Fruit fly (Drosophila melanogaster): Measurements from ENCODE around the gene hep.

Gene hep

DNA sequence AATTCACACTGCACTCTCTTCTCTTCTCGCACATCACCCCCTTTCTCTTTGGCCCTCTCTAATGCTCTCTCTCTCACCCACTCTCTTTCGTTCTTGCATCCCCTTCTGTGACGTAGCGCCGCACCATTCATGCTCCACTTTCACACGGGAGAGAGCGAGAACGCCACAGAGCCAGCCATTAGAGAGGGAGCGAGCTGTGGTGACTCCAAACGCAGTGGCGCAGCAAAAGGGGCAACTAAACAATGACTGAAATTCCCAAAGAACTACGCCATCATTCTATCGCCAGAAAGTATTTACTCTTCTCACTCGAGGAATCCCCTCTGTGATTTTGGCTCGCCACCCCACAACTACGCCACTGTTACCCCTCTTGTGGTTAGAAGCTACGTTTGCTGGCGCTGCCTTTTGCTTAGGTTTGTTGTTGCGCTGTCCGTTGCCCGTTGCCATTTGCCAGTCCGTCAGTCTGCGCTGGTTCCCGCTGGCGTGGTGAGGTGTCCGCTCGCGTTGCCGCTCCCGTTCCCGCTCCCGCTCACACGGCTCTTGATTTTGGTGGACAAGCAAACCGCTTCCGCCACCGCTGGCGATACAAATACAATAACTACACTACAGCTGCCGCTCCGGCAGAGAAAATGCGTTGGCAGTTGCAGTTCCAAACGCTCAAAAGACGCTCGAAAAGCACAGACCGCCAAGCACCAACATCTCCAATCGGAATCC lies 41.0 kb upstream of the hep start (continued):
- TF ChIP-seq hb (GFP tag; IDR thresholded peaks at IDR 0.05; ENCODE audit: partially characterized antibody) (0 out of 3 replicates have a peak, but pooled peaks have one; percentile 50), NC2β (GFP tag; optimal IDR thresholded peaks at IDR 0.05) (peak; percentile 98), CG3838 (GFP tag; optimal IDR thresholded peaks at IDR 0.05) (peak; percentile 97), ab (GFP tag; optimal IDR thresholded peaks at IDR 0.05) (peak; percentile 99), wor (GFP tag; IDR thresholded peaks at IDR 0.05) (peak; percentile 97), tgo (GFP tag; IDR thresholded peaks at IDR 0.05) (peak; percentile 99), CG7357 (GFP tag; IDR thresholded peaks at IDR 0.05) (peak; percentile 95), cas (GFP tag; IDR thresholded peaks at IDR 0.05) (peak; percentile 98), CG2199 (GFP tag; IDR thresholded peaks at IDR 0.05) (peak; percentile 99), CG6254 (GFP tag; optimal IDR thresholded peaks at IDR 0.05) (peak; percentile 94), CG11247 (GFP tag; IDR thresholded peaks at IDR 0.05) (peak; percentile 99), slp2 (GFP tag; optimal IDR thresholded peaks at IDR 0.05) (peak; percentile 98), CG12299 (tag; optimal IDR thresholded peaks at IDR 0.05) (peak; percentile 97), CG8281 (tag; optimal IDR thresholded peaks at IDR 0.05) (peak; percentile 92), Awh (GFP tag; IDR thresholded peaks at IDR 0.05) (peak; percentile 99), al (GFP tag; IDR thresholded peaks at IDR 0.05) (peak; percentile 99), CG4360 (GFP tag; IDR thresholded peaks at IDR 0.05) (peak; percentile 92), p53 (GFP tag; optimal IDR thresholded peaks at IDR 0.05) (peak; percentile 97), rib (GFP tag; IDR thresholded peaks at IDR 0.05) (peak; percentile 99), luna (GFP tag; optimal IDR thresholded peaks at IDR 0.05) (peak; percentile 98), CG10147 (GFP tag; optimal IDR thresholded peaks at IDR 0.05) (peak; percentile 97), CG14860 (GFP tag; IDR thresholded peaks at IDR 0.05; ENCODE audit: partially characterized antibody) (0 out of 3 replicates have a peak, but pooled peaks have one; percentile 42), CG14050 (GFP tag; IDR thresholded peaks at IDR 0.05) (peak; percentile 99), Hand (GFP tag; optimal IDR thresholded peaks at IDR 0.05) (peak; percentile 98), CG10959 (GFP tag; IDR thresholded peaks at IDR 0.05) (peak; percentile 98), Hr3 (GFP tag; optimal IDR thresholded peaks at IDR 0.05) (peak; percentile 98), CG11695 (GFP tag; IDR thresholded peaks at IDR 0.05) (peak; percentile 98), CG31224 (GFP tag; IDR thresholded peaks at IDR 0.05) (peak; percentile 97), Dref (GFP tag; IDR thresholded peaks at IDR 0.05) (peak; percentile 58), dan (GFP tag; IDR thresholded peaks at IDR 0.05) (peak; percentile 94), Stat92E (GFP tag; optimal IDR thresholded peaks at IDR 0.05) (peak in 1 of 3 experiments; percentile 89), Adf1 (GFP tag; IDR thresholded peaks at IDR 0.05) (peak; percentile 94), CG11398 (GFP tag; optimal IDR thresholded peaks at IDR 0.05) (peak; percentile 99), Sin3A (optimal IDR thresholded peaks at IDR 0.05) (no peak), CG18476 (GFP tag; optimal IDR thresholded peaks at IDR 0.05) (peak; percentile 97), CG15269 (tag; optimal IDR thresholded peaks at IDR 0.05) (peak; percentile 99), CG16815 (GFP tag; optimal IDR thresholded peaks at IDR 0.05) (peak; percentile 99), Mrtf (GFP tag; IDR thresholded peaks at IDR 0.05) (peak; percentile 99), Atf-2 (GFP tag; optimal IDR thresholded peaks at IDR 0.05) (peak; percentile 98), cwo (GFP tag; optimal IDR thresholded peaks at IDR 0.05) (peak; percentile 98), Bdp1 (GFP tag; optimal IDR thresholded peaks at IDR 0.05) (peak; percentile 94), CG12769 (tag; optimal IDR thresholded peaks at IDR 0.05) (peak; percentile 100), CG13894 (tag; optimal IDR thresholded peaks at IDR 0.05) (peak; percentile 99), CG18011 (GFP tag; optimal IDR thresholded peaks at IDR 0.05) (peak; percentile 93), az2 (GFP tag; optimal IDR thresholded peaks at IDR 0.05) (peak; percentile 99), TFAM (GFP tag; optimal IDR thresholded peaks at IDR 0.05) (peak; percentile 87), repo (GFP tag; optimal IDR thresholded peaks at IDR 0.05) (peak; percentile 99), Max (GFP tag; optimal IDR thresholded peaks at IDR 0.05) (peak; percentile 96), CHES-1-like (GFP tag; optimal IDR thresholded peaks at IDR 0.05) (peak; percentile 99), Dip3 (GFP tag; optimal IDR thresholded peaks at IDR 0.05) (peak; percentile 99)

Data from whole organism, embryonic.